Fruit fly (Drosophila melanogaster) whole organism, embryonic: ENCODE results near the gene CG8119.
A peak's percentile ranks its signal among the peaks of the same experiment; 100 is the strongest.

ENCODE experiments used
- Ada2b ChIP-seq: fragments of 200-800 bp; sonication (Bioruptor generic); IDR thresholded peaks from 2 replicates; pipeline ENCODE4 v1.3.6; 2022; ENCODE audit warnings: missing biosample characterization, missing genetic modification characterization
- Atf-2 ChIP-seq: fragments of 200-800 bp; sonication (Bioruptor generic); optimal IDR thresholded peaks from 2 replicates; lab custom pipeline; 2016; ENCODE audit warnings: missing biosample characterization, missing genetic modification characterization
- BtbVII ChIP-seq: fragments of 200-800 bp; sonication (Bioruptor generic); optimal IDR thresholded peaks from 3 replicates; lab custom pipeline; 2017; ENCODE audit warnings: missing biosample characterization, mild to moderate bottlenecking, missing genetic modification characterization
- CG10543 ChIP-seq: fragments of 200-800 bp; sonication (Bioruptor generic); optimal IDR thresholded peaks from 3 replicates; lab custom pipeline; 2017; ENCODE audit warnings: missing biosample characterization, mild to moderate bottlenecking, missing genetic modification characterization, moderate library complexity
- CG11093 ChIP-seq: fragments of 200-800 bp; sonication (Bioruptor generic); IDR thresholded peaks from 3 replicates; pipeline ENCODE4 v1.3.6; 2022; ENCODE audit warnings: missing biosample characterization, missing genetic modification characterization
- CG12744 ChIP-seq: fragments of 200-800 bp; sonication (Bioruptor generic); optimal IDR thresholded peaks from 2 replicates; lab custom pipeline; 2016; ENCODE audit warnings: missing biosample characterization, missing genetic modification characterization
- CG13123 ChIP-seq: fragments of 200-800 bp; sonication (Bioruptor generic); optimal IDR thresholded peaks from 2 replicates; lab custom pipeline; 2016; ENCODE audit warnings: missing biosample characterization, missing genetic modification characterization
- CG13424 ChIP-seq: fragments of 200-800 bp; sonication (Bioruptor generic); optimal IDR thresholded peaks from 2 replicates; lab custom pipeline; 2019; ENCODE audit warnings: missing biosample characterization, mild to moderate bottlenecking, missing genetic modification characterization, moderate library complexity
- CG1647 ChIP-seq: fragments of 200-800 bp; sonication (Bioruptor generic); optimal IDR thresholded peaks from 3 replicates; lab custom pipeline; 2016; ENCODE audit warnings: missing biosample characterization, missing genetic modification characterization
- CG17359 ChIP-seq: fragments of 200-800 bp; sonication (Bioruptor generic); optimal IDR thresholded peaks from 3 replicates; lab custom pipeline; 2018; ENCODE audit warnings: missing biosample characterization, mild to moderate bottlenecking, missing genetic modification characterization, moderate library complexity
- CG1832 ChIP-seq: fragments of 200-800 bp; sonication (Bioruptor generic); optimal IDR thresholded peaks from 2 replicates; lab custom pipeline; 2017; ENCODE audit warnings: missing biosample characterization, mild to moderate bottlenecking, missing genetic modification characterization, inconsistent platforms
- CG3281 ChIP-seq: fragments of 200-800 bp; sonication (Bioruptor generic); optimal IDR thresholded peaks from 3 replicates; lab custom pipeline; 2017; ENCODE audit warnings: missing biosample characterization, mild to moderate bottlenecking, missing genetic modification characterization
- CG4424 ChIP-seq: fragments of 200-800 bp; sonication (Bioruptor generic); optimal IDR thresholded peaks from 3 replicates; lab custom pipeline; 2016; ENCODE audit warnings: missing biosample characterization, missing genetic modification characterization
- CG4707 ChIP-seq: fragments of 200-800 bp; sonication (Bioruptor generic); optimal IDR thresholded peaks from 2 replicates; lab custom pipeline; 2018; ENCODE audit warnings: missing biosample characterization, mild to moderate bottlenecking, missing genetic modification characterization, moderate library complexity
- CG7372 ChIP-seq: fragments of 200-800 bp; sonication (Bioruptor generic); IDR thresholded peaks from 2 replicates; pipeline ENCODE4 v1.3.6; 2022; ENCODE audit warnings: missing biosample characterization, missing genetic modification characterization
- CG7839 ChIP-seq: fragments of 200-800 bp; sonication (Bioruptor generic); optimal IDR thresholded peaks from 3 replicates; lab custom pipeline; 2018; ENCODE audit warnings: missing biosample characterization, mild to moderate bottlenecking, missing genetic modification characterization, moderate library complexity
- CG9797 ChIP-seq: fragments of 200-800 bp; sonication (Bioruptor generic); optimal IDR thresholded peaks from 3 replicates; lab custom pipeline; 2018; ENCODE audit warnings: missing biosample characterization, mild to moderate bottlenecking, missing genetic modification characterization
- Dll ChIP-seq: fragments of 200-800 bp; sonication (Bioruptor generic); IDR thresholded peaks from 4 replicates; pipeline ENCODE4 v1.3.6; 2022; ENCODE audit warnings: missing biosample characterization, missing genetic modification characterization; ENCODE audit not compliant: partially characterized antibody
- Doc2 ChIP-seq: fragments of 200-800 bp; sonication (Bioruptor generic); IDR thresholded peaks from 2 replicates; pipeline ENCODE4 v1.3.6; 2022; ENCODE audit warnings: missing biosample characterization, missing genetic modification characterization
- Dp ChIP-seq: fragments of 200-800 bp; sonication (Bioruptor generic); optimal IDR thresholded peaks from 2 replicates; lab custom pipeline; 2018; ENCODE audit warnings: missing biosample characterization, mild to moderate bottlenecking, missing genetic modification characterization, moderate library complexity
- Fer2 ChIP-seq: fragments of 200-800 bp; sonication (Bioruptor generic); optimal IDR thresholded peaks from 2 replicates; lab custom pipeline; 2018; ENCODE audit warnings: missing biosample characterization, mild to moderate bottlenecking, missing genetic modification characterization, moderate library complexity
- HLH4C ChIP-seq: fragments of 200-800 bp; sonication (Bioruptor generic); IDR thresholded peaks from 3 replicates; pipeline ENCODE4 v1.3.6; 2022; ENCODE audit warnings: missing biosample characterization, missing genetic modification characterization; ENCODE audit not compliant: partially characterized antibody
- Hr39 ChIP-seq: fragments of >200 bp; optimal IDR thresholded peaks from 2 replicates; lab custom pipeline; 2017
- Hr78 ChIP-seq, 2 experiments: fragments of 200-800 bp in 1 of 2; fragments of >200 bp in 1 of 2; sonication (Bioruptor generic) in 1 of 2; optimal IDR thresholded peaks; 2 replicates each; lab custom pipeline; 2017 to 2019; ENCODE audit warnings: missing biosample characterization in 2 of 2, missing genetic modification characterization in 2 of 2, mild to moderate bottlenecking in 1 of 2, moderate library complexity in 1 of 2
- Ravus ChIP-seq: fragments of 200-800 bp; sonication (Bioruptor generic); IDR thresholded peaks from 2 replicates; pipeline ENCODE4 v1.3.6; 2022; ENCODE audit warnings: missing biosample characterization, missing genetic modification characterization
- Sox100B ChIP-seq: fragments of 200-800 bp; sonication (Bioruptor generic); optimal IDR thresholded peaks from 3 replicates; lab custom pipeline; 2018; ENCODE audit warnings: missing biosample characterization, mild to moderate bottlenecking, missing genetic modification characterization
- Sry-δ ChIP-seq: fragments of 200-800 bp; sonication (Bioruptor generic); optimal IDR thresholded peaks from 2 replicates; lab custom pipeline; 2016; ENCODE audit warnings: missing biosample characterization, missing genetic modification characterization
- ara ChIP-seq: fragments of 200-800 bp; sonication (Bioruptor generic); IDR thresholded peaks from 2 replicates; pipeline ENCODE4 v1.3.6; 2022; ENCODE audit warnings: missing biosample characterization, missing genetic modification characterization
- az2 ChIP-seq: fragments of 200-800 bp; sonication (Bioruptor generic); optimal IDR thresholded peaks from 3 replicates; lab custom pipeline; 2016; ENCODE audit warnings: missing biosample characterization, missing genetic modification characterization
- btn ChIP-seq: fragments of 200-800 bp; sonication (Bioruptor generic); optimal IDR thresholded peaks from 2 replicates; lab custom pipeline; 2016; ENCODE audit warnings: missing biosample characterization, missing genetic modification characterization
- cas ChIP-seq: fragments of 200-800 bp; sonication (Bioruptor generic); IDR thresholded peaks from 2 replicates; pipeline ENCODE4 v1.3.6; 2022; ENCODE audit warnings: missing biosample characterization, missing genetic modification characterization
- chn ChIP-seq: fragments of 200-800 bp; sonication (Bioruptor generic); optimal IDR thresholded peaks from 2 replicates; lab custom pipeline; 2016; ENCODE audit warnings: missing biosample characterization, missing genetic modification characterization
- dm ChIP-seq: fragments of 200-800 bp; sonication (Bioruptor generic); optimal IDR thresholded peaks from 3 replicates; lab custom pipeline; 2016; ENCODE audit warnings: missing biosample characterization, missing genetic modification characterization
- dmrt11E ChIP-seq: fragments of 200-800 bp; sonication (Bioruptor generic); optimal IDR thresholded peaks from 3 replicates; lab custom pipeline; 2018; ENCODE audit warnings: missing biosample characterization, mild to moderate bottlenecking, missing genetic modification characterization, moderate library complexity
- emc ChIP-seq: fragments of 200-800 bp; sonication (Bioruptor generic); optimal IDR thresholded peaks from 2 replicates; lab custom pipeline; 2016; ENCODE audit warnings: missing biosample characterization, missing genetic modification characterization
- en ChIP-seq: fragments of 200-800 bp; sonication (Bioruptor generic); optimal IDR thresholded peaks from 2 replicates; lab custom pipeline; 2016; ENCODE audit warnings: missing biosample characterization, missing genetic modification characterization
- fd3F ChIP-seq: fragments of 200-800 bp; sonication (Bioruptor generic); optimal IDR thresholded peaks from 2 replicates; lab custom pipeline; 2018; ENCODE audit warnings: missing biosample characterization, mild to moderate bottlenecking, missing genetic modification characterization, moderate library complexity
- gem ChIP-seq: fragments of 200-800 bp; sonication (Bioruptor generic); optimal IDR thresholded peaks from 2 replicates; lab custom pipeline; 2019; ENCODE audit warnings: missing biosample characterization, mild to moderate bottlenecking, missing genetic modification characterization, moderate library complexity
- ind ChIP-seq: fragments of 200-800 bp; sonication (Bioruptor generic); optimal IDR thresholded peaks from 3 replicates; lab custom pipeline; 2016; ENCODE audit warnings: missing biosample characterization, missing genetic modification characterization
- lov ChIP-seq, 2 experiments: fragments of 200-800 bp in 1 of 2; fragments of >200 bp in 1 of 2; sonication (Bioruptor generic) in 1 of 2; IDR thresholded peaks in 1 of 2; optimal IDR thresholded peaks in 1 of 2; 2 replicates in 1 of 2; 3 replicates in 1 of 2; pipeline versions ENCODE4 v1.3.6 to Lab custom; 2017 to 2022; ENCODE audit warnings: missing biosample characterization in 1 of 2, missing genetic modification characterization in 1 of 2
- mirr ChIP-seq: fragments of 200-800 bp; sonication (Bioruptor generic); optimal IDR thresholded peaks from 3 replicates; lab custom pipeline; 2018; ENCODE audit warnings: missing biosample characterization, mild to moderate bottlenecking, missing genetic modification characterization
- odd ChIP-seq: fragments of 200-800 bp; sonication (Bioruptor generic); optimal IDR thresholded peaks from 2 replicates; lab custom pipeline; 2017; ENCODE audit warnings: missing biosample characterization, mild to moderate bottlenecking, missing genetic modification characterization
- pb ChIP-seq: fragments of 200-800 bp; sonication (Bioruptor generic); optimal IDR thresholded peaks from 3 replicates; lab custom pipeline; 2016; ENCODE audit warnings: missing biosample characterization, missing genetic modification characterization
- peb ChIP-seq: fragments of 200-800 bp; sonication (Bioruptor generic); IDR thresholded peaks from 2 replicates; pipeline ENCODE4 v1.3.6; 2022; ENCODE audit warnings: missing biosample characterization, missing genetic modification characterization
- sens-2 ChIP-seq: fragments of 200-800 bp; sonication (Bioruptor generic); IDR thresholded peaks from 2 replicates; pipeline ENCODE4 v1.3.6; 2022; ENCODE audit warnings: missing biosample characterization, missing genetic modification characterization
- sna ChIP-seq: fragments of 200-800 bp; sonication (Bioruptor generic); IDR thresholded peaks from 2 replicates; pipeline ENCODE4 v1.3.6; 2022; ENCODE audit warnings: missing biosample characterization, missing genetic modification characterization; ENCODE audit not compliant: partially characterized antibody
- so ChIP-seq: fragments of 200-800 bp; sonication (Bioruptor generic); IDR thresholded peaks from 3 replicates; pipeline ENCODE4 v1.3.6; 2022; ENCODE audit warnings: missing biosample characterization, missing genetic modification characterization
- tna ChIP-seq: fragments of 200-800 bp; sonication (Bioruptor generic); IDR thresholded peaks from 2 replicates; pipeline ENCODE4 v1.3.6; 2022; ENCODE audit warnings: missing biosample characterization, missing genetic modification characterization; ENCODE audit not compliant: partially characterized antibody
- wor ChIP-seq: fragments of 200-800 bp; sonication (Bioruptor generic); IDR thresholded peaks from 2 replicates; pipeline ENCODE4 v1.3.6; 2022; ENCODE audit warnings: missing biosample characterization, missing genetic modification characterization

The CG8119 gene

dm6 chrX:15618953-15619630 is 43.3 kb upstream of the CG8119 start (continued):
- peak; percentile 69 for TF ChIP-seq Sox100B (GFP tag; lab: Kevin White, UChicago)
- TF ChIP-seq Doc2 = no peak
- TF ChIP-seq CG1832 (GFP tag; lab: Kevin White, UChicago) = no peak
- peak; percentile 69 for TF ChIP-seq CG3281
- peak; percentile 51 for TF ChIP-seq wor (GFP tag; lab: Robert Waterston, UW)
- peak; percentile 72 for TF ChIP-seq CG4707 (GFP tag; lab: Kevin White, UChicago)
- no peak for TF ChIP-seq Hr78 (GFP tag; optimal IDR thresholded peaks at IDR 0.05; lab: Kevin White, UChicago)
- peak; percentile 27 for TF ChIP-seq dm (GFP tag; lab: Kevin White, UChicago)
- TF ChIP-seq sens-2 (GFP tag; lab: Robert Waterston, UW) = 0 out of 2 replicates have a peak, but pooled peaks have one; percentile 34
- peak; percentile 66 for TF ChIP-seq CG1647
- TF ChIP-seq lov (optimal IDR thresholded peaks at IDR 0.05; lab: Kevin White, UChicago) = no peak
- TF ChIP-seq lov (GFP tag; IDR thresholded peaks at IDR 0.05; lab: Robert Waterston, UW) = 0 out of 3 replicates have a peak, but pooled peaks have one; percentile 78
- TF ChIP-seq odd = peak; percentile 56
- TF ChIP-seq sna (GFP tag; lab: Robert Waterston, UW) = no peak
- TF ChIP-seq emc (GFP tag; lab: Kevin White, UChicago) = peak; percentile 45
- TF ChIP-seq en (GFP tag; lab: Kevin White, UChicago) = peak; percentile 43
- peak; percentile 71; the same call in 1 of the 2 replicates for TF ChIP-seq ara (GFP tag; lab: Robert Waterston, UW)
- peak; percentile 90 for TF ChIP-seq ind (GFP tag; lab: Kevin White, UChicago)
- peak; percentile 88 for TF ChIP-seq az2
- TF ChIP-seq Ravus (GFP tag; lab: Robert Waterston, UW) = 0 out of 2 replicates have a peak, but pooled peaks have one; percentile 17

DNA sequence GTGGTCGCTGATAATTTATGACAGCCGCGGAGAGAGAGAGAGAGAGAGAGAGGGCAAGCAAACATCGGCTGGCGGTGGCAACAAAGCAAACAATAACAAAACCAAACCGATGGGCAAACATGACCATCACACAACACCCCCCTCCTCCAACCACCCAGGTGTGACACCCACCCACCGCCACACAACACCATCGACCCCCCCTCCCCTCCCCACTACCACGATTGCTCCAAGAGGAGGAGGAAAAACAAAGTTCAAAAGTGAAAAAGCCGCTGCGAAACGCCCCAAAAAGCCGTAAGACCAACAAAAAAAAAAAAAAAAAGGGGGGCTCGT is 42.8 kb upstream of the CG8119 start:
- no peak for TF ChIP-seq CG7372 (GFP tag; lab: Robert Waterston, UW)
- peak; percentile 23 for TF ChIP-seq BtbVII (GFP tag; lab: Kevin White, UChicago)
- no peak for TF ChIP-seq tna (GFP tag; lab: Robert Waterston, UW)
- no peak for TF ChIP-seq Hr39 (lab: Kevin White, UChicago)
- no peak for TF ChIP-seq HLH4C (GFP tag; lab: Robert Waterston, UW)
- no peak for TF ChIP-seq Ada2b (GFP tag; lab: Robert Waterston, UW)
- TF ChIP-seq Dll (GFP tag; lab: Robert Waterston, UW) = no peak
- no peak for TF ChIP-seq pb (GFP tag; lab: Kevin White, UChicago)
- no peak for TF ChIP-seq chn (GFP tag; lab: Kevin White, UChicago)
- no peak for TF ChIP-seq CG12744 (GFP tag; lab: Kevin White, UChicago)
- TF ChIP-seq Atf-2 = no peak
- TF ChIP-seq mirr = no peak
- no peak for TF ChIP-seq cas (GFP tag; lab: Robert Waterston, UW)
- TF ChIP-seq fd3F (GFP tag; lab: Kevin White, UChicago) = no peak
- no peak for TF ChIP-seq CG17359
- peak; percentile 2 for TF ChIP-seq dmrt11E (tag; lab: Kevin White, UChicago)
- TF ChIP-seq Sry-δ (GFP tag; lab: Kevin White, UChicago) = no peak
- TF ChIP-seq CG11093 (GFP tag; lab: Robert Waterston, UW) = no peak
- TF ChIP-seq CG13424 (tag; lab: Kevin White, UChicago) = no peak
- TF ChIP-seq CG9797 (GFP tag; lab: Kevin White, UChicago) = no peak
- no peak for TF ChIP-seq Dp (GFP tag; lab: Kevin White, UChicago)
- no peak for TF ChIP-seq peb (GFP tag; lab: Robert Waterston, UW)
- peak; percentile 1 for TF ChIP-seq gem
- TF ChIP-seq CG4424 = no peak
- TF ChIP-seq CG7839 (tag; lab: Kevin White, UChicago) = no peak
- no peak for TF ChIP-seq CG4707 (GFP tag; lab: Kevin White, UChicago)
- TF ChIP-seq CG10543 (GFP tag; lab: Kevin White, UChicago) = peak; percentile 2
- TF ChIP-seq Fer2 = no peak
- no peak for TF ChIP-seq btn (GFP tag; lab: Kevin White, UChicago)
- no peak for TF ChIP-seq CG13123 (GFP tag; lab: Kevin White, UChicago)
- TF ChIP-seq so (GFP tag; lab: Robert Waterston, UW) = no peak
